Fruit fly (Drosophila melanogaster) whole organism, prepupa: ENCODE results near the gene CG6013.
A peak's percentile ranks its signal among the peaks of the same experiment; 100 is the strongest.

Experiments used
- Blimp-1 ChIP-seq: fragments of 200-800 bp; sonication (Bioruptor generic); optimal IDR thresholded peaks from 3 replicates; lab custom pipeline; 2017; ENCODE audit warnings: missing biosample characterization, missing genetic modification characterization, mild to moderate bottlenecking, moderate library complexity, missing genetic modification reagents
- CG10631 ChIP-seq: fragments of 200-800 bp; sonication (Bioruptor generic); optimal IDR thresholded peaks from 2 replicates; lab custom pipeline; 2016; ENCODE audit warnings: missing biosample characterization, missing genetic modification characterization
- CG11762 ChIP-seq: fragments of 200-800 bp; sonication (Bioruptor generic); optimal IDR thresholded peaks from 3 replicates; lab custom pipeline; 2016; ENCODE audit warnings: missing biosample characterization, missing genetic modification characterization; ENCODE audit not compliant: insufficient read depth
- CG11902 ChIP-seq: fragments of 200-800 bp; sonication (Bioruptor generic); optimal IDR thresholded peaks from 3 replicates; lab custom pipeline; 2016; ENCODE audit warnings: missing biosample characterization, missing genetic modification characterization
- CG1621 ChIP-seq: fragments of 200-800 bp; sonication (Bioruptor generic); optimal IDR thresholded peaks from 3 replicates; lab custom pipeline; 2018; ENCODE audit warnings: missing biosample characterization, mild to moderate bottlenecking, missing genetic modification characterization
- CG16779 ChIP-seq: fragments of 200-800 bp; sonication (Bioruptor generic); optimal IDR thresholded peaks from 3 replicates; lab custom pipeline; 2017; ENCODE audit warnings: missing biosample characterization, mild to moderate bottlenecking, missing genetic modification characterization
- CG3032 ChIP-seq: fragments of 200-800 bp; optimal IDR thresholded peaks from 2 replicates; lab custom pipeline; 2019; ENCODE audit warnings: missing biosample characterization, mild to moderate bottlenecking, missing genetic modification characterization, moderate library complexity
- CG31627 ChIP-seq: fragments of 200-800 bp; sonication (Bioruptor generic); optimal IDR thresholded peaks from 3 replicates; lab custom pipeline; 2016; ENCODE audit warnings: missing biosample characterization, missing genetic modification characterization
- CG3919 ChIP-seq: fragments of 200-800 bp; sonication (Bioruptor generic); optimal IDR thresholded peaks from 3 replicates; lab custom pipeline; 2016; ENCODE audit warnings: missing biosample characterization, missing genetic modification characterization
- CG4318 ChIP-seq: fragments of 200-800 bp; sonication (Bioruptor generic); optimal IDR thresholded peaks from 3 replicates; lab custom pipeline; 2017; ENCODE audit warnings: missing biosample characterization, mild to moderate bottlenecking, missing genetic modification characterization
- CG6163 ChIP-seq: fragments of 200-800 bp; sonication (Bioruptor generic); IDR thresholded peaks from 3 replicates; pipeline ENCODE4 v1.3.6; 2022; ENCODE audit warnings: missing biosample characterization, missing genetic modification characterization
- CG6276 ChIP-seq: fragments of 200-800 bp; sonication (Bioruptor generic); optimal IDR thresholded peaks from 2 replicates; lab custom pipeline; 2017; ENCODE audit warnings: missing biosample characterization, mild to moderate bottlenecking, missing genetic modification characterization
- CG6792 ChIP-seq: fragments of 200-800 bp; sonication (Bioruptor generic); optimal IDR thresholded peaks from 3 replicates; lab custom pipeline; 2016; ENCODE audit warnings: missing biosample characterization, missing genetic modification characterization
- CG6854 ChIP-seq: fragments of 200-800 bp; sonication (Bioruptor generic); optimal IDR thresholded peaks from 2 replicates; lab custom pipeline; 2017; ENCODE audit warnings: missing biosample characterization, mild to moderate bottlenecking, missing genetic modification characterization
- CG7368 ChIP-seq: fragments of 200-800 bp; sonication (Bioruptor generic); optimal IDR thresholded peaks from 3 replicates; lab custom pipeline; 2016; ENCODE audit warnings: missing biosample characterization, missing genetic modification characterization
- CG8119 ChIP-seq: fragments of 200-800 bp; sonication (Bioruptor generic); IDR thresholded peaks from 3 replicates; pipeline ENCODE4 v1.3.6; 2022; ENCODE audit warnings: missing biosample characterization, missing genetic modification characterization
- CG8319 ChIP-seq: fragments of 200-800 bp; sonication (Bioruptor generic); optimal IDR thresholded peaks from 3 replicates; lab custom pipeline; 2016; ENCODE audit warnings: missing biosample characterization, missing genetic modification characterization
- CG8632 ChIP-seq: fragments of 200-800 bp; sonication (Bioruptor generic); optimal IDR thresholded peaks from 3 replicates; lab custom pipeline; 2016; ENCODE audit warnings: missing biosample characterization, missing genetic modification characterization
- Eip75B ChIP-seq: fragments of 200-800 bp; sonication (Bioruptor generic); optimal IDR thresholded peaks from 3 replicates; lab custom pipeline; 2016; ENCODE audit warnings: missing biosample characterization, missing genetic modification characterization
- Eip78C ChIP-seq: fragments of 200-800 bp; sonication (Bioruptor generic); peaks from one replicate; lab custom pipeline; 2016; ENCODE audit warnings: missing biosample characterization, missing genetic modification characterization
- Eip93F ChIP-seq: fragments of 200-800 bp; sonication (Bioruptor generic); optimal IDR thresholded peaks from 2 replicates; lab custom pipeline; 2016; ENCODE audit warnings: missing biosample characterization, mild to moderate bottlenecking, missing genetic modification characterization
- Ets21C ChIP-seq: fragments of 200-800 bp; sonication (Bioruptor generic); optimal IDR thresholded peaks from 3 replicates; lab custom pipeline; 2016; ENCODE audit warnings: missing biosample characterization, missing genetic modification characterization
- Ets96B ChIP-seq: fragments of 200-800 bp; optimal IDR thresholded peaks from 2 replicates; lab custom pipeline; 2019; ENCODE audit warnings: missing biosample characterization, mild to moderate bottlenecking, missing genetic modification characterization, moderate library complexity
- Hr38 ChIP-seq: sonication (Bioruptor generic); optimal IDR thresholded peaks from 2 replicates; lab custom pipeline; 2016; ENCODE audit warnings: missing biosample characterization, missing genetic modification characterization
- Hr4 ChIP-seq: fragments of 200-800 bp; sonication (Bioruptor generic); optimal IDR thresholded peaks from 3 replicates; lab custom pipeline; 2016; ENCODE audit warnings: missing biosample characterization, missing genetic modification characterization
- Lpt ChIP-seq: fragments of 200-800 bp; sonication (Bioruptor generic); optimal IDR thresholded peaks from 3 replicates; lab custom pipeline; 2016; ENCODE audit warnings: missing biosample characterization, missing genetic modification characterization
- Met ChIP-seq: fragments of 200-800 bp; sonication (Bioruptor generic); optimal IDR thresholded peaks from 3 replicates; lab custom pipeline; 2016; ENCODE audit warnings: missing biosample characterization, missing genetic modification characterization
- Smox ChIP-seq: fragments of 200-800 bp; sonication (Bioruptor generic); optimal IDR thresholded peaks from 3 replicates; lab custom pipeline; 2016; ENCODE audit warnings: missing biosample characterization, missing genetic modification characterization
- Sox102F ChIP-seq: fragments of 200-800 bp; sonication (Bioruptor generic); optimal IDR thresholded peaks from 2 replicates; lab custom pipeline; 2016; ENCODE audit warnings: missing biosample characterization, mild to moderate bottlenecking, missing genetic modification characterization
- Sox14 ChIP-seq: fragments of 200-800 bp; sonication (Bioruptor generic); optimal IDR thresholded peaks from 3 replicates; lab custom pipeline; 2016; ENCODE audit warnings: missing biosample characterization, missing genetic modification characterization
- Sox15 ChIP-seq: fragments of 200-800 bp; sonication (Bioruptor generic); optimal IDR thresholded peaks from 3 replicates; lab custom pipeline; 2016; ENCODE audit warnings: missing biosample characterization, missing genetic modification characterization
- achi ChIP-seq: fragments of 200-800 bp; sonication (Bioruptor generic); optimal IDR thresholded peaks from 3 replicates; lab custom pipeline; 2016; ENCODE audit warnings: missing biosample characterization, missing genetic modification characterization
- acj6 ChIP-seq: fragments of 200-800 bp; sonication (Bioruptor generic); optimal IDR thresholded peaks from 3 replicates; lab custom pipeline; 2016; ENCODE audit warnings: missing biosample characterization, missing genetic modification characterization
- cyc ChIP-seq: fragments of 200-800 bp; sonication (Bioruptor generic); optimal IDR thresholded peaks from 3 replicates; lab custom pipeline; 2016; ENCODE audit warnings: missing biosample characterization, missing genetic modification characterization
- dac ChIP-seq: fragments of 200-800 bp; sonication (Bioruptor generic); optimal IDR thresholded peaks from 2 replicates; lab custom pipeline; 2017; ENCODE audit warnings: missing biosample characterization, mild to moderate bottlenecking, missing genetic modification characterization
- dsx ChIP-seq: fragments of 200-800 bp; optimal IDR thresholded peaks from 3 replicates; lab custom pipeline; 2019; ENCODE audit warnings: missing biosample characterization, mild to moderate bottlenecking, missing genetic modification characterization, moderate library complexity; ENCODE audit not compliant: poor library complexity, severe bottlenecking
- esn ChIP-seq: fragments of 200-800 bp; sonication (Bioruptor generic); optimal IDR thresholded peaks from 2 replicates; lab custom pipeline; 2016; ENCODE audit warnings: missing biosample characterization, mild to moderate bottlenecking, missing genetic modification characterization, moderate library complexity
- fd85E ChIP-seq: fragments of 200-800 bp; sonication (Bioruptor generic); optimal IDR thresholded peaks from 3 replicates; lab custom pipeline; 2016; ENCODE audit warnings: missing biosample characterization, missing genetic modification characterization
- fkh ChIP-seq: fragments of 200-800 bp; sonication (Bioruptor generic); optimal IDR thresholded peaks from 3 replicates; lab custom pipeline; 2017; ENCODE audit warnings: missing biosample characterization, mild to moderate bottlenecking, missing genetic modification characterization, moderate library complexity
- net ChIP-seq: fragments of 200-800 bp; sonication (Bioruptor generic); optimal IDR thresholded peaks from 3 replicates; lab custom pipeline; 2016; ENCODE audit warnings: missing biosample characterization, missing genetic modification characterization
- pdm3 ChIP-seq: fragments of 200-800 bp; sonication (Bioruptor generic); optimal IDR thresholded peaks from 3 replicates; lab custom pipeline; 2016; ENCODE audit warnings: missing biosample characterization, missing genetic modification characterization
- salr ChIP-seq, 2 experiments: fragments of 200-800 bp; sonication (Bioruptor generic); optimal IDR thresholded peaks; 3 replicates each; lab custom pipeline; 2016 to 2018; ENCODE audit warnings: missing biosample characterization in 2 of 2, missing genetic modification characterization in 2 of 2, mild to moderate bottlenecking in 1 of 2
- spab ChIP-seq: fragments of 200-800 bp; sonication (Bioruptor generic); optimal IDR thresholded peaks from 2 replicates; lab custom pipeline; 2017; ENCODE audit warnings: missing biosample characterization, mild to moderate bottlenecking, missing genetic modification characterization, missing genetic modification reagents
- ss ChIP-seq, 2 experiments: fragments of 200-800 bp; sonication (Bioruptor generic); optimal IDR thresholded peaks; 2 replicates in 1 of 2; 3 replicates in 1 of 2; lab custom pipeline; 2017 to 2018; ENCODE audit warnings: mild to moderate bottlenecking in 2 of 2, missing biosample characterization in 2 of 2, missing genetic modification characterization in 2 of 2, moderate library complexity in 1 of 2
- svp ChIP-seq: fragments of 200-800 bp; sonication (Bioruptor generic); peaks from one replicate; lab custom pipeline; 2016; ENCODE audit warnings: missing biosample characterization, missing genetic modification characterization
- vri ChIP-seq: fragments of 200-800 bp; sonication (Bioruptor generic); optimal IDR thresholded peaks from 3 replicates; lab custom pipeline; 2016; ENCODE audit warnings: missing biosample characterization, mild to moderate bottlenecking, missing genetic modification characterization

CG6013 gene

dm6 chr3R:19051247-19051646 lies 19.9 kb downstream of the CG6013 start:
- TF ChIP-seq vri (GFP tag; lab: Kevin White, UChicago) (peak; percentile 67), CG8119 (GFP tag; lab: Robert Waterston, UW) (no peak)

- no peak for TF ChIP-seq spab
- TF ChIP-seq, all 60 proteins: peak for 0
These were observed 21.2 kb downstream of the CG6013 start for dm6 chr3R:19052475-19052874.

DNA sequence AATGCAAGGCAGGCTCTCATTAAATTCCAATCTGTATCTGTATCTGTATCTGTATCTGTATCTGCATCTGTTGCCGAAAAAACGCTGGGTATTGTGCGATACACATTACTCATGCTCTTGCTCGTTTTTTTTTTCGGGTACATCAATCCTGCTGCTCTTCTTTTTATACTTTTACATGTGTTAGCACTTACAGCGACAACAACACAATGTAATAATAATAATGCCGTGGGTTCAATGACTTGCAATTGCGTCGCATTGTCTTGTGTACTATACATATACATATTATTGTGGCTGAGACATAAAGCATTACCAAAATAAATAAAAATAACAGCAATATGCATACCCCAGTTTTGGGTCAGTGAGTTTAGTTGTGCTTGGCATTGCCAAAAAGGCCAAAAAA lies 23.5 kb downstream of the CG6013 start:
- TF ChIP-seq Met: peak; percentile 39
- no peak for TF ChIP-seq ss (GFP tag; optimal IDR thresholded peaks at IDR 0.05; lab: Kevin White, UChicago)
- peak; percentile 30 for TF ChIP-seq Eip78C

DNA sequence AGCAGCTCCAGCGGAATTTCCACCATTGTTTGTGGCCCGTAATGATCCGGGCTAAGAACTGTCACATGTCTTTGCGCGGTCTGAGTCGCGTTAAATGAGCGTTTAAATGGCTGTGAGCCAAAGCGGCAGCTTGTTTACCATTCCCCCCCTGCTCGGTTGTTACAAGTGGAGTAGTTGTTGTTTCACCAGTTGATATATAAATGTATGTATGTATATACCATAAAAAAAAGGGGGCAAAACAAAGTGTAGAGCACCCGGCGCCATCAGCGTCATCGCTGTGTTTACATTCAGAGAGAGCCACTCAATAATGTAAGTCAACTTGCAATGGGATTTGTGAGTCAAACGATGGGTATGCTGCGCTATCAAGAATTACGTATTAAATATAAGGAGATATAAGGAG lies 25.6 kb downstream of the CG6013 start:
- TF ChIP-seq CG31627: no peak
- TF ChIP-seq spab: peak; percentile 4
- TF ChIP-seq net (GFP tag; lab: Kevin White, UChicago): peak; percentile 15
- TF ChIP-seq CG6276 (GFP tag; lab: Kevin White, UChicago): no peak
- TF ChIP-seq salr (GFP tag; optimal IDR thresholded peaks at IDR 0.05; lab: Kevin White, UChicago): no peak
- TF ChIP-seq Sox102F (GFP tag; lab: Kevin White, UChicago): no peak
- TF ChIP-seq Lpt (GFP tag; lab: Kevin White, UChicago): no peak
- 0 out of 3 replicates have a peak, but pooled peaks have one; percentile 44 for TF ChIP-seq CG6163 (GFP tag; lab: Robert Waterston, UW)
- TF ChIP-seq CG8319 (GFP tag; lab: Kevin White, UChicago): no peak
- peak; percentile 19 for TF ChIP-seq achi (GFP tag; lab: Kevin White, UChicago)
- TF ChIP-seq CG8119 (GFP tag; lab: Robert Waterston, UW): no peak
- TF ChIP-seq CG10631: peak; percentile 37
- TF ChIP-seq CG4318 (GFP tag; lab: Kevin White, UChicago): no peak
- TF ChIP-seq Blimp-1: no peak
- no peak for TF ChIP-seq Smox
- TF ChIP-seq Ets96B (tag; lab: Kevin White, UChicago): no peak
- TF ChIP-seq CG3032: no peak
- no peak for TF ChIP-seq Sox14 (GFP tag; lab: Kevin White, UChicago)
- peak; percentile 39 to 51 for TF ChIP-seq ss (GFP tag; optimal IDR thresholded peaks at IDR 0.05; lab: Kevin White, UChicago)
- TF ChIP-seq dsx (GFP tag; lab: Kevin White, UChicago): peak; percentile 17
- no peak for TF ChIP-seq pdm3 (GFP tag; lab: Kevin White, UChicago)
- TF ChIP-seq CG7368 (GFP tag; lab: Kevin White, UChicago): no peak
- TF ChIP-seq fkh: peak; percentile 69
- no peak for TF ChIP-seq vri (GFP tag; lab: Kevin White, UChicago)
- no peak for TF ChIP-seq CG3919 (GFP tag; lab: Kevin White, UChicago)
- no peak for TF ChIP-seq Hr38 (GFP tag; lab: Kevin White, UChicago)
- TF ChIP-seq CG11902 (GFP tag; lab: Kevin White, UChicago): no peak
- peak; percentile 11 for TF ChIP-seq Hr4 (GFP tag; lab: Kevin White, UChicago)
- peak; percentile 0 for TF ChIP-seq Eip75B (GFP tag; lab: Kevin White, UChicago)
- peak; percentile 46 for TF ChIP-seq svp (GFP tag; lab: Kevin White, UChicago)
- TF ChIP-seq CG6792 (GFP tag; lab: Kevin White, UChicago): no peak
- peak; percentile 8 for TF ChIP-seq CG1621 (tag; lab: Kevin White, UChicago)
- no peak for TF ChIP-seq CG6854 (GFP tag; lab: Kevin White, UChicago)
- no peak for TF ChIP-seq acj6 (GFP tag; lab: Kevin White, UChicago)
- TF ChIP-seq Sox15 (GFP tag; lab: Kevin White, UChicago): no peak
- no peak for TF ChIP-seq esn
- no peak for TF ChIP-seq CG11762
- TF ChIP-seq cyc (GFP tag; lab: Kevin White, UChicago): no peak
- no peak for TF ChIP-seq dac (GFP tag; lab: Kevin White, UChicago)
- TF ChIP-seq CG16779 (tag; lab: Kevin White, UChicago): no peak
- TF ChIP-seq Ets21C (GFP tag; lab: Kevin White, UChicago): no peak
- no peak for TF ChIP-seq Eip93F (GFP tag; lab: Kevin White, UChicago)
- peak; percentile 66 for TF ChIP-seq Eip78C
- TF ChIP-seq CG8632 (GFP tag; lab: Kevin White, UChicago): no peak
- TF ChIP-seq fd85E (GFP tag; lab: Kevin White, UChicago): no peak
